Fruit fly (Drosophila melanogaster) whole organism, embryonic: Measurements from ENCODE around the gene CG13113.

Experiments used
- Aef1 ChIP-seq: fragments of 200-800 bp; sonication (Bioruptor generic); IDR thresholded peaks from 3 replicates; pipeline ENCODE4 v1.3.6; 2022; ENCODE audit warnings: missing biosample characterization, missing genetic modification characterization
- Asciz ChIP-seq: fragments of 200-800 bp; sonication (Bioruptor generic); optimal IDR thresholded peaks from 2 replicates; lab custom pipeline; 2017; ENCODE audit warnings: missing biosample characterization, mild to moderate bottlenecking, missing genetic modification characterization, missing genetic modification reagents
- CG10147 ChIP-seq: fragments of 200-800 bp; sonication (Bioruptor generic); optimal IDR thresholded peaks from 2 replicates; lab custom pipeline; 2019; ENCODE audit warnings: missing biosample characterization, mild to moderate bottlenecking, missing genetic modification characterization, moderate library complexity
- CG10274 ChIP-seq: fragments of 200-800 bp; sonication (Bioruptor generic); optimal IDR thresholded peaks from 3 replicates; lab custom pipeline; 2017; ENCODE audit warnings: missing biosample characterization, mild to moderate bottlenecking, missing genetic modification characterization
- CG10321 ChIP-seq: fragments of 200-800 bp; sonication (Bioruptor generic); IDR thresholded peaks from 2 replicates; pipeline ENCODE4 v1.3.6; 2022; ENCODE audit warnings: missing biosample characterization, missing genetic modification characterization
- CG10565 ChIP-seq: fragments of 200-800 bp; sonication (Bioruptor generic); optimal IDR thresholded peaks from 3 replicates; lab custom pipeline; 2016; ENCODE audit warnings: missing biosample characterization, mild to moderate bottlenecking, missing genetic modification characterization
- CG12155 ChIP-seq: fragments of 200-800 bp; sonication (Bioruptor generic); optimal IDR thresholded peaks from 3 replicates; lab custom pipeline; 2016; ENCODE audit warnings: missing biosample characterization, missing genetic modification characterization
- CG12659 ChIP-seq: fragments of 200-800 bp; sonication (Bioruptor generic); optimal IDR thresholded peaks from 3 replicates; lab custom pipeline; 2017; ENCODE audit warnings: mild to moderate bottlenecking, missing biosample characterization, missing genetic modification reagents, missing genetic modification characterization
- CG12769 ChIP-seq: fragments of 200-800 bp; sonication (Bioruptor generic); optimal IDR thresholded peaks from 2 replicates; lab custom pipeline; 2019; ENCODE audit warnings: missing biosample characterization, mild to moderate bottlenecking, missing genetic modification characterization, moderate library complexity
- CG13424 ChIP-seq: fragments of 200-800 bp; sonication (Bioruptor generic); optimal IDR thresholded peaks from 2 replicates; lab custom pipeline; 2019; ENCODE audit warnings: missing biosample characterization, mild to moderate bottlenecking, missing genetic modification characterization, moderate library complexity
- CG16779 ChIP-seq: fragments of 200-800 bp; sonication (Bioruptor generic); IDR thresholded peaks from 2 replicates; pipeline ENCODE4 v1.3.6; 2022; ENCODE audit warnings: missing biosample characterization, missing genetic modification characterization
- CG16815 ChIP-seq: fragments of 200-800 bp; sonication (Bioruptor generic); optimal IDR thresholded peaks from 3 replicates; lab custom pipeline; 2017; ENCODE audit warnings: missing biosample characterization, mild to moderate bottlenecking, missing genetic modification characterization
- CG17359 ChIP-seq: fragments of 200-800 bp; sonication (Bioruptor generic); optimal IDR thresholded peaks from 3 replicates; lab custom pipeline; 2018; ENCODE audit warnings: missing biosample characterization, mild to moderate bottlenecking, missing genetic modification characterization, moderate library complexity
- CG2120 ChIP-seq: fragments of 200-800 bp; sonication (Bioruptor generic); optimal IDR thresholded peaks from 3 replicates; lab custom pipeline; 2016; ENCODE audit warnings: missing biosample characterization, missing genetic modification characterization
- CG2202 ChIP-seq: fragments of 200-800 bp; sonication (Bioruptor generic); optimal IDR thresholded peaks from 2 replicates; lab custom pipeline; 2018; ENCODE audit warnings: missing biosample characterization, mild to moderate bottlenecking, missing genetic modification characterization
- CG32532 ChIP-seq: fragments of 200-800 bp; sonication (Bioruptor generic); IDR thresholded peaks from 2 replicates; pipeline ENCODE4 v1.3.6; 2022; ENCODE audit warnings: missing biosample characterization, missing genetic modification characterization
- CG3838 ChIP-seq: fragments of 200-800 bp; sonication (Bioruptor generic); optimal IDR thresholded peaks from 3 replicates; lab custom pipeline; 2016; ENCODE audit warnings: missing biosample characterization, missing genetic modification characterization
- CG6689 ChIP-seq: fragments of 200-800 bp; sonication (Bioruptor generic); IDR thresholded peaks from 2 replicates; pipeline ENCODE4 v1.3.6; 2022; ENCODE audit warnings: missing biosample characterization, missing genetic modification characterization
- CG6813 ChIP-seq: fragments of 200-800 bp; sonication (Bioruptor generic); optimal IDR thresholded peaks from 2 replicates; lab custom pipeline; 2017; ENCODE audit warnings: missing biosample characterization, missing genetic modification characterization, mild to moderate bottlenecking, moderate library complexity, missing genetic modification reagents
- CG8359 ChIP-seq: fragments of 200-800 bp; sonication (Bioruptor generic); optimal IDR thresholded peaks from 2 replicates; lab custom pipeline; 2017; ENCODE audit warnings: missing biosample characterization, mild to moderate bottlenecking, missing genetic modification characterization, borderline replicate concordance
- CG9876 ChIP-seq: fragments of 200-800 bp; sonication (Bioruptor generic); optimal IDR thresholded peaks from 2 replicates; lab custom pipeline; 2016; ENCODE audit warnings: missing biosample characterization, missing genetic modification characterization
- Dfd ChIP-seq, 2 experiments: fragments of >200 bp; optimal IDR thresholded peaks; 2 replicates each; lab custom pipeline; 2017; ENCODE audit warnings: missing biosample characterization in 2 of 2, missing genetic modification characterization in 2 of 2
- E2f2 ChIP-seq: fragments of 200-800 bp; sonication (Bioruptor generic); IDR thresholded peaks from 2 replicates; pipeline ENCODE4 v1.3.6; 2022; ENCODE audit warnings: missing biosample characterization, missing genetic modification characterization
- GATAe ChIP-seq: fragments of 200-800 bp; sonication (Bioruptor generic); conservative IDR thresholded peaks from 2 replicates; pipeline ENCODE4 v1.3.6; 2022; ENCODE audit warnings: missing biosample characterization, missing genetic modification characterization
- Lpt ChIP-seq: fragments of >200 bp; optimal IDR thresholded peaks from 2 replicates; lab custom pipeline; 2018; ENCODE audit warnings: missing biosample characterization, missing genetic modification characterization
- Sox102F ChIP-seq: fragments of 200-800 bp; sonication (Bioruptor generic); optimal IDR thresholded peaks from 2 replicates; lab custom pipeline; 2018; ENCODE audit warnings: missing biosample characterization, mild to moderate bottlenecking, missing genetic modification characterization, moderate library complexity
- Sry-β ChIP-seq: fragments of 200-800 bp; sonication (Bioruptor generic); optimal IDR thresholded peaks from 2 replicates; lab custom pipeline; 2018; ENCODE audit warnings: missing biosample characterization, mild to moderate bottlenecking, missing genetic modification characterization, moderate library complexity
- Stat92E ChIP-seq, 3 experiments: fragments of >200 bp in 2 of 3; fragments of 200-800 bp in 1 of 3; sonication (Bioruptor generic) in 1 of 3; optimal IDR thresholded peaks; 2 replicates each; lab custom pipeline; 2017 to 2019; ENCODE audit warnings: missing biosample characterization in 3 of 3, missing genetic modification characterization in 3 of 3, mild to moderate bottlenecking in 1 of 3, moderate library complexity in 1 of 3
- ash1 ChIP-seq: fragments of 200-800 bp; sonication (Bioruptor generic); optimal IDR thresholded peaks from 2 replicates; lab custom pipeline; 2018; ENCODE audit warnings: missing biosample characterization, mild to moderate bottlenecking, missing genetic modification characterization
- crp ChIP-seq, 2 experiments: fragments of 200-800 bp; sonication (Bioruptor generic); optimal IDR thresholded peaks; 2 replicates in 1 of 2; 3 replicates in 1 of 2; lab custom pipeline; 2017; ENCODE audit warnings: missing biosample characterization in 2 of 2, missing genetic modification characterization in 2 of 2, mild to moderate bottlenecking in 1 of 2, moderate library complexity in 1 of 2
- emc ChIP-seq: fragments of 200-800 bp; sonication (Bioruptor generic); optimal IDR thresholded peaks from 2 replicates; lab custom pipeline; 2016; ENCODE audit warnings: missing biosample characterization, missing genetic modification characterization
- en ChIP-seq: fragments of 200-800 bp; sonication (Bioruptor generic); optimal IDR thresholded peaks from 2 replicates; lab custom pipeline; 2016; ENCODE audit warnings: missing biosample characterization, missing genetic modification characterization
- eyg ChIP-seq: fragments of 200-800 bp; sonication (Bioruptor generic); optimal IDR thresholded peaks from 3 replicates; lab custom pipeline; 2016; ENCODE audit warnings: missing biosample characterization, missing genetic modification characterization
- fd102C ChIP-seq: fragments of 200-800 bp; sonication (Bioruptor generic); optimal IDR thresholded peaks from 2 replicates; lab custom pipeline; 2018; ENCODE audit warnings: missing biosample characterization, mild to moderate bottlenecking, missing genetic modification characterization, moderate library complexity
- grau ChIP-seq: fragments of 200-800 bp; optimal IDR thresholded peaks from 3 replicates; lab custom pipeline; 2019; ENCODE audit warnings: missing biosample characterization, mild to moderate bottlenecking, missing genetic modification characterization, moderate library complexity
- ind ChIP-seq: fragments of 200-800 bp; sonication (Bioruptor generic); optimal IDR thresholded peaks from 3 replicates; lab custom pipeline; 2016; ENCODE audit warnings: missing biosample characterization, missing genetic modification characterization
- kah ChIP-seq: fragments of 200-800 bp; sonication (Bioruptor generic); optimal IDR thresholded peaks from 2 replicates; lab custom pipeline; 2018; ENCODE audit warnings: missing biosample characterization, mild to moderate bottlenecking, missing genetic modification characterization
- klu ChIP-seq: fragments of 200-800 bp; sonication (Bioruptor generic); IDR thresholded peaks from 2 replicates; pipeline ENCODE4 v1.3.6; 2022; ENCODE audit warnings: missing biosample characterization, missing genetic modification characterization
- kni ChIP-seq: fragments of 200-800 bp; sonication (Bioruptor generic); optimal IDR thresholded peaks from 3 replicates; lab custom pipeline; 2017; ENCODE audit warnings: mild to moderate bottlenecking, missing biosample characterization, missing genetic modification reagents, missing genetic modification characterization
- knrl ChIP-seq: fragments of 200-800 bp; sonication (Bioruptor generic); IDR thresholded peaks from 3 replicates; pipeline ENCODE4 v1.3.6; 2022; ENCODE audit warnings: missing biosample characterization, missing genetic modification characterization; ENCODE audit not compliant: partially characterized antibody
- odd ChIP-seq: fragments of 200-800 bp; sonication (Bioruptor generic); optimal IDR thresholded peaks from 2 replicates; lab custom pipeline; 2017; ENCODE audit warnings: missing biosample characterization, mild to moderate bottlenecking, missing genetic modification characterization
- ranshi ChIP-seq: fragments of 200-800 bp; sonication (Bioruptor generic); IDR thresholded peaks from 2 replicates; pipeline ENCODE4 v1.3.6; 2022; ENCODE audit warnings: missing biosample characterization, missing genetic modification characterization
- schlank ChIP-seq: fragments of 200-800 bp; sonication (Bioruptor generic); optimal IDR thresholded peaks from 2 replicates; lab custom pipeline; 2018; ENCODE audit warnings: missing biosample characterization, mild to moderate bottlenecking, missing genetic modification characterization
- scrt ChIP-seq: fragments of 200-800 bp; sonication (Bioruptor generic); optimal IDR thresholded peaks from 2 replicates; lab custom pipeline; 2018; ENCODE audit warnings: missing biosample characterization, mild to moderate bottlenecking, missing genetic modification characterization, moderate library complexity
- seq ChIP-seq: fragments of 200-800 bp; sonication (Bioruptor generic); IDR thresholded peaks from 2 replicates; pipeline ENCODE4 v1.3.6; 2022; ENCODE audit warnings: missing biosample characterization, missing genetic modification characterization
- sna ChIP-seq: fragments of 200-800 bp; sonication (Bioruptor generic); IDR thresholded peaks from 2 replicates; pipeline ENCODE4 v1.3.6; 2022; ENCODE audit warnings: missing biosample characterization, missing genetic modification characterization; ENCODE audit not compliant: partially characterized antibody
- trh ChIP-seq: fragments of 200-800 bp; sonication (Bioruptor generic); optimal IDR thresholded peaks from 2 replicates; lab custom pipeline; 2016; ENCODE audit warnings: missing biosample characterization, missing genetic modification characterization
- wor ChIP-seq: fragments of 200-800 bp; sonication (Bioruptor generic); IDR thresholded peaks from 2 replicates; pipeline ENCODE4 v1.3.6; 2022; ENCODE audit warnings: missing biosample characterization, missing genetic modification characterization

The CG13113 gene

dm6 chr2L:9498185-9498984 lies 45.6 kb upstream of the CG13113 start (continued):
- TF ChIP-seq CG3838 (peak; percentile 0), CG32532 (GFP tag; lab: Robert Waterston, UW) (peak; percentile 64), CG2202 (tag; lab: Kevin White, UChicago) (no peak), sna (GFP tag; lab: Robert Waterston, UW) (no peak), eyg (peak; percentile 33), CG9876 (GFP tag; lab: Kevin White, UChicago) (no peak), CG12769 (peak; percentile 73), CG10147 (GFP tag; lab: Kevin White, UChicago) (peak; percentile 44), en (peak; percentile 56), CG10321 (GFP tag; lab: Robert Waterston, UW) (0 out of 2 replicates have a peak, but pooled peaks have one; percentile 16), CG6689 (GFP tag; lab: Robert Waterston, UW) (peak; percentile 70), crp (GFP tag; optimal IDR thresholded peaks at IDR 0.05; lab: Kevin White, UChicago) (no peak), seq (0 out of 2 replicates have a peak, but pooled peaks have one; percentile 40), CG17359 (tag; lab: Kevin White, UChicago) (peak; percentile 78), odd (GFP tag; lab: Kevin White, UChicago) (no peak), CG12659 (peak; percentile 28), CG8359 (GFP tag; lab: Kevin White, UChicago) (no peak), ind (GFP tag; lab: Kevin White, UChicago) (peak; percentile 73), CG2120 (GFP tag; lab: Kevin White, UChicago) (peak; percentile 79), Lpt (GFP tag; lab: Kevin White, UChicago) (no peak), E2f2 (GFP tag; lab: Robert Waterston, UW) (peak; percentile 22; the same call in 1 of the 2 replicates), trh (GFP tag; lab: Kevin White, UChicago) (no peak), CG12155 (GFP tag; lab: Kevin White, UChicago) (peak; percentile 41), fd102C (GFP tag; lab: Kevin White, UChicago) (no peak), wor (GFP tag; lab: Robert Waterston, UW) (no peak), ash1 (GFP tag; lab: Kevin White, UChicago) (no peak), ranshi (GFP tag; lab: Robert Waterston, UW) (peak; percentile 65; the same call in 1 of the 2 replicates), knrl (GFP tag; lab: Robert Waterston, UW) (no peak), Sox102F (GFP tag; lab: Kevin White, UChicago) (peak; percentile 72), Sry-β (GFP tag; lab: Kevin White, UChicago) (no peak), CG16779 (GFP tag; lab: Robert Waterston, UW) (no peak), Asciz (GFP tag; lab: Kevin White, UChicago) (peak; percentile 50), scrt (GFP tag; lab: Kevin White, UChicago) (peak; percentile 20), grau (peak; percentile 59), Stat92E (GFP tag; optimal IDR thresholded peaks at IDR 0.05; lab: Kevin White, UChicago) (no peak), kah (GFP tag; lab: Kevin White, UChicago) (no peak), schlank (tag; lab: Kevin White, UChicago) (no peak), CG16815 (GFP tag; lab: Kevin White, UChicago) (no peak), GATAe (GFP tag; lab: Robert Waterston, UW) (no peak; the same call in none of the 2 replicates), emc (GFP tag; lab: Kevin White, UChicago) (no peak), CG13424 (tag; lab: Kevin White, UChicago) (peak; percentile 32), CG10274 (GFP tag; lab: Kevin White, UChicago) (peak; percentile 37), CG6813 (GFP tag; lab: Kevin White, UChicago) (no peak), Aef1 (GFP tag; lab: Robert Waterston, UW) (peak; percentile 56), Dfd (GFP tag; optimal IDR thresholded peaks at IDR 0.05; lab: Kevin White, UChicago) (no peak), klu (GFP tag; lab: Robert Waterston, UW) (no peak), CG10565 (GFP tag; lab: Kevin White, UChicago) (no peak), kni (GFP tag; lab: Kevin White, UChicago) (no peak)
